Fruit fly (Drosophila melanogaster) whole organism, embryonic: ENCODE data around the gene CG17108.

Experiments
- Atf3 ChIP-seq: fragments of 200-800 bp; sonication (Bioruptor generic); optimal IDR thresholded peaks from 3 replicates; lab custom pipeline; 2016; ENCODE audit warnings: missing biosample characterization, missing genetic modification characterization
- Awh ChIP-seq: fragments of 200-800 bp; sonication (Bioruptor generic); IDR thresholded peaks from 2 replicates; pipeline ENCODE4, ENCODE4 v1.3.6; 2022; ENCODE audit warnings: missing biosample characterization, missing genetic modification characterization
- CG11504 ChIP-seq: fragments of 200-800 bp; sonication (Bioruptor generic); optimal IDR thresholded peaks from 3 replicates; lab custom pipeline; 2019; ENCODE audit warnings: missing biosample characterization, mild to moderate bottlenecking, missing genetic modification characterization, moderate library complexity
- CG12071 ChIP-seq: fragments of 200-800 bp; sonication (Bioruptor generic); optimal IDR thresholded peaks from 3 replicates; lab custom pipeline; 2018; ENCODE audit warnings: missing biosample characterization, mild to moderate bottlenecking, missing genetic modification characterization
- CG12219 ChIP-seq: fragments of 200-800 bp; sonication (Bioruptor generic); optimal IDR thresholded peaks from 3 replicates; lab custom pipeline; 2018; ENCODE audit warnings: missing biosample characterization, mild to moderate bottlenecking, missing genetic modification characterization
- CG12299 ChIP-seq: fragments of 200-800 bp; sonication (Bioruptor generic); optimal IDR thresholded peaks from 2 replicates; lab custom pipeline; 2018; ENCODE audit warnings: missing biosample characterization, mild to moderate bottlenecking, missing genetic modification characterization
- CG17328 ChIP-seq: fragments of 200-800 bp; sonication (Bioruptor generic); IDR thresholded peaks from 2 replicates; pipeline ENCODE4 v1.3.6; 2022; ENCODE audit warnings: missing biosample characterization, missing genetic modification characterization
- CG17385 ChIP-seq: fragments of 200-800 bp; sonication (Bioruptor generic); optimal IDR thresholded peaks from 3 replicates; lab custom pipeline; 2018; ENCODE audit warnings: missing biosample characterization, mild to moderate bottlenecking, missing genetic modification characterization
- CG2678 ChIP-seq: fragments of 200-800 bp; sonication (Bioruptor generic); optimal IDR thresholded peaks from 3 replicates; lab custom pipeline; 2019; ENCODE audit warnings: missing biosample characterization, mild to moderate bottlenecking, missing genetic modification characterization, moderate library complexity
- CG2889 ChIP-seq: fragments of 200-800 bp; sonication (Bioruptor generic); IDR thresholded peaks from 3 replicates; pipeline ENCODE4 v1.3.6; 2022; ENCODE audit warnings: missing biosample characterization, missing genetic modification characterization
- CG31224 ChIP-seq: fragments of 200-800 bp; sonication (Bioruptor generic); IDR thresholded peaks from 2 replicates; pipeline ENCODE4 v1.3.6; 2022; ENCODE audit warnings: missing biosample characterization, missing genetic modification characterization
- CG4424 ChIP-seq: fragments of 200-800 bp; sonication (Bioruptor generic); optimal IDR thresholded peaks from 3 replicates; lab custom pipeline; 2016; ENCODE audit warnings: missing biosample characterization, missing genetic modification characterization
- CG4820 ChIP-seq: fragments of 200-800 bp; sonication (Bioruptor generic); optimal IDR thresholded peaks from 3 replicates; lab custom pipeline; 2016; ENCODE audit warnings: missing biosample characterization, missing genetic modification characterization
- CG5245 ChIP-seq: fragments of 200-800 bp; sonication (Bioruptor generic); optimal IDR thresholded peaks from 3 replicates; lab custom pipeline; 2016; ENCODE audit warnings: missing biosample characterization, missing genetic modification characterization
- CHES-1-like ChIP-seq: fragments of 200-800 bp; sonication (Bioruptor generic); optimal IDR thresholded peaks from 2 replicates; lab custom pipeline; 2016; ENCODE audit warnings: missing biosample characterization, missing genetic modification characterization
- D19A ChIP-seq: fragments of 200-800 bp; optimal IDR thresholded peaks from 3 replicates; lab custom pipeline; 2019; ENCODE audit warnings: missing biosample characterization, mild to moderate bottlenecking, missing genetic modification characterization, moderate library complexity
- Dad ChIP-seq: fragments of 200-800 bp; sonication (Bioruptor generic); optimal IDR thresholded peaks from 3 replicates; lab custom pipeline; 2016; ENCODE audit warnings: missing biosample characterization, missing genetic modification characterization
- Dip2 ChIP-seq: fragments of 200-800 bp; sonication (Bioruptor generic); IDR thresholded peaks from 2 replicates; pipeline ENCODE4 v1.3.6; 2022; ENCODE audit warnings: missing biosample characterization, missing genetic modification characterization
- Dref ChIP-seq: fragments of 200-800 bp; sonication (Bioruptor generic); IDR thresholded peaks from 2 replicates; pipeline ENCODE4 v1.3.6; 2022; ENCODE audit warnings: missing biosample characterization, missing genetic modification characterization
- H15 ChIP-seq: fragments of 200-800 bp; sonication (Bioruptor generic); IDR thresholded peaks from 3 replicates; pipeline ENCODE4 v1.3.6; 2022; ENCODE audit warnings: missing biosample characterization, missing genetic modification characterization
- Hey ChIP-seq: fragments of 200-800 bp; sonication (Bioruptor generic); optimal IDR thresholded peaks from 3 replicates; lab custom pipeline; 2018; ENCODE audit warnings: missing biosample characterization, mild to moderate bottlenecking, missing genetic modification characterization
- Kr ChIP-seq: fragments of 200-800 bp; sonication (Bioruptor generic); optimal IDR thresholded peaks from 2 replicates; lab custom pipeline; 2017; ENCODE audit warnings: missing biosample characterization, mild to moderate bottlenecking, missing genetic modification characterization
- MTF-1 ChIP-seq: fragments of 200-800 bp; sonication (Bioruptor generic); optimal IDR thresholded peaks from 2 replicates; lab custom pipeline; 2018; ENCODE audit warnings: missing biosample characterization, mild to moderate bottlenecking, missing genetic modification characterization, borderline replicate concordance
- Mad ChIP-seq: fragments of 200-800 bp; sonication (Bioruptor generic); optimal IDR thresholded peaks from 2 replicates; lab custom pipeline; 2016; ENCODE audit warnings: missing biosample characterization, missing genetic modification characterization
- Neu2 ChIP-seq: fragments of 200-800 bp; sonication (Bioruptor generic); optimal IDR thresholded peaks from 3 replicates; lab custom pipeline; 2016; ENCODE audit warnings: missing biosample characterization, missing genetic modification characterization, borderline replicate concordance
- Nf-YA ChIP-seq: fragments of 200-800 bp; sonication (Bioruptor generic); IDR thresholded peaks from 2 replicates; pipeline ENCODE4 v1.3.6; 2022; ENCODE audit warnings: missing biosample characterization, missing genetic modification characterization
- Oli ChIP-seq: fragments of 200-800 bp; sonication (Bioruptor generic); optimal IDR thresholded peaks from 2 replicates; lab custom pipeline; 2018; ENCODE audit warnings: missing biosample characterization, mild to moderate bottlenecking, missing genetic modification characterization, moderate library complexity
- PHDP ChIP-seq: fragments of 200-800 bp; sonication (Bioruptor generic); optimal IDR thresholded peaks from 3 replicates; lab custom pipeline; 2018; ENCODE audit warnings: missing biosample characterization, mild to moderate bottlenecking, missing genetic modification characterization, moderate library complexity
- amos ChIP-seq: fragments of 200-800 bp; sonication (Bioruptor generic); IDR thresholded peaks from 2 replicates; pipeline ENCODE4 v1.3.6; 2022; ENCODE audit warnings: missing biosample characterization, missing genetic modification characterization; ENCODE audit not compliant: partially characterized antibody
- aop ChIP-seq: fragments of 200-800 bp; sonication (Bioruptor generic); IDR thresholded peaks from 2 replicates; pipeline ENCODE4 v1.3.6; 2022; ENCODE audit warnings: missing biosample characterization, missing genetic modification characterization
- bcd ChIP-seq: fragments of 200-800 bp; sonication (Bioruptor generic); optimal IDR thresholded peaks from 2 replicates; lab custom pipeline; 2017; ENCODE audit warnings: missing biosample characterization, mild to moderate bottlenecking, missing genetic modification characterization
- br ChIP-seq: fragments of >200 bp; optimal IDR thresholded peaks from 2 replicates; lab custom pipeline; 2017
- cato ChIP-seq: fragments of 200-800 bp; sonication (Bioruptor generic); optimal IDR thresholded peaks from 2 replicates; lab custom pipeline; 2016; ENCODE audit warnings: missing biosample characterization, missing genetic modification characterization, borderline replicate concordance
- chn ChIP-seq: fragments of 200-800 bp; sonication (Bioruptor generic); optimal IDR thresholded peaks from 2 replicates; lab custom pipeline; 2016; ENCODE audit warnings: missing biosample characterization, missing genetic modification characterization
- ci ChIP-seq: fragments of 200-800 bp; sonication (Bioruptor generic); IDR thresholded peaks from 3 replicates; pipeline ENCODE4 v1.3.6; 2022; ENCODE audit warnings: missing biosample characterization, missing genetic modification characterization
- dysf ChIP-seq: fragments of 200-800 bp; sonication (Bioruptor generic); IDR thresholded peaks from 3 replicates; pipeline ENCODE4 v1.3.6; 2022; ENCODE audit warnings: missing biosample characterization, missing genetic modification characterization
- esg ChIP-seq: fragments of 200-800 bp; sonication (Bioruptor generic); conservative IDR thresholded peaks from 2 replicates; pipeline ENCODE4 v1.3.6; 2022; ENCODE audit warnings: missing biosample characterization, missing genetic modification characterization
- fu2 ChIP-seq: fragments of 200-800 bp; sonication (Bioruptor generic); optimal IDR thresholded peaks from 2 replicates; lab custom pipeline; 2016; ENCODE audit warnings: missing biosample characterization, missing genetic modification characterization
- jigr1 ChIP-seq: fragments of 200-800 bp; sonication (Bioruptor generic); IDR thresholded peaks from 3 replicates; pipeline ENCODE4 v1.3.6; 2022; ENCODE audit warnings: missing biosample characterization, missing genetic modification characterization
- jing ChIP-seq: fragments of 200-800 bp; sonication (Bioruptor generic); optimal IDR thresholded peaks from 2 replicates; lab custom pipeline; 2018; ENCODE audit warnings: missing biosample characterization, mild to moderate bottlenecking, missing genetic modification characterization
- klu ChIP-seq: fragments of 200-800 bp; sonication (Bioruptor generic); IDR thresholded peaks from 2 replicates; pipeline ENCODE4 v1.3.6; 2022; ENCODE audit warnings: missing biosample characterization, missing genetic modification characterization
- lola ChIP-seq, 3 experiments: fragments of >200 bp in 2 of 3; fragments of 200-800 bp in 1 of 3; sonication (Bioruptor generic) in 1 of 3; optimal IDR thresholded peaks; 2 replicates each; lab custom pipeline; 2017 to 2019; ENCODE audit warnings: missing biosample characterization in 3 of 3, missing genetic modification characterization in 3 of 3, mild to moderate bottlenecking in 1 of 3, moderate library complexity in 1 of 3
- nom ChIP-seq: fragments of 200-800 bp; sonication (Bioruptor generic); optimal IDR thresholded peaks from 2 replicates; lab custom pipeline; 2017; ENCODE audit warnings: missing biosample characterization, missing genetic modification characterization, mild to moderate bottlenecking, moderate library complexity, missing genetic modification reagents
- oc ChIP-seq: fragments of 200-800 bp; sonication (Bioruptor generic); optimal IDR thresholded peaks from 2 replicates; lab custom pipeline; 2018; ENCODE audit warnings: missing biosample characterization, mild to moderate bottlenecking, missing genetic modification characterization, moderate library complexity
- onecut ChIP-seq: fragments of 200-800 bp; sonication (Bioruptor generic); IDR thresholded peaks from 2 replicates; pipeline ENCODE4 v1.3.6; 2022; ENCODE audit warnings: missing biosample characterization, missing genetic modification characterization
- peb ChIP-seq: fragments of 200-800 bp; sonication (Bioruptor generic); IDR thresholded peaks from 2 replicates; pipeline ENCODE4 v1.3.6; 2022; ENCODE audit warnings: missing biosample characterization, missing genetic modification characterization
- pzg ChIP-seq: fragments of 200-800 bp; sonication (Bioruptor generic); optimal IDR thresholded peaks from 3 replicates; lab custom pipeline; 2018; ENCODE audit warnings: missing biosample characterization, mild to moderate bottlenecking, missing genetic modification characterization, moderate library complexity
- sc ChIP-seq, 3 experiments: fragments of >200 bp in 2 of 3; fragments of 200-800 bp in 1 of 3; sonication (Bioruptor generic) in 1 of 3; optimal IDR thresholded peaks; 2 replicates in 2 of 3; 3 replicates in 1 of 3; lab custom pipeline; 2017; ENCODE audit warnings: mild to moderate bottlenecking in 1 of 3, missing biosample characterization in 1 of 3, missing genetic modification characterization in 1 of 3, missing genetic modification reagents in 1 of 3
- tup ChIP-seq: fragments of 200-800 bp; sonication (Bioruptor generic); optimal IDR thresholded peaks from 2 replicates; lab custom pipeline; 2016; ENCODE audit warnings: missing biosample characterization, mild to moderate bottlenecking, missing genetic modification characterization, moderate library complexity
- wdn ChIP-seq: fragments of 200-800 bp; sonication (Bioruptor generic); IDR thresholded peaks from 2 replicates; pipeline ENCODE4 v1.3.6; 2022; ENCODE audit warnings: missing biosample characterization, missing genetic modification characterization

CG17108 gene

DNA sequence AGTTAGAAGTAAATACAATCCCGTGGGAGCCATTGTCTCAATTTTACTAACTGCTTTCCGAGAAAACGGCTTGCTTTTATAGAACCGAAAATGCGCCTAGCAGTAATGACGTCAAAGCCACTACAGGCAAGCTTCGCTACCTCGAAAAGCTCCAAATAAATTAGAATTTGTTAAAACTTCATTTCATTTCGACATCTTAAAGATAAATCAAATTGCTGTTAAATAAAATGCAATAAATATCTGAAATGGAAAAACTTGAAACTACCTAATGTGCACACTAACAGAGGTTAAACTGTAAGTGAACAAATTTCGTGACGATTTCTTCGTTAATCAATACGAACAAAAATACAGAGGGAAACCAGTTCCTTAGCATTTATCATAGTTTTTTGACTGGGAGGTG, 4.1 kb upstream of the CG17108 start, which contains the start of gene CG7300 (continued):
- peak; percentile 65 for TF ChIP-seq PHDP (tag; lab: Kevin White, UChicago)
- no peak for TF ChIP-seq CG11504
- 0 out of 3 replicates have a peak, but pooled peaks have one; percentile 10 for TF ChIP-seq H15 (GFP tag; lab: Robert Waterston, UW)
- TF ChIP-seq Dad (GFP tag; lab: Kevin White, UChicago), result peak; percentile 27
- no peak for TF ChIP-seq Mad
- 0 out of 2 replicates have a peak, but pooled peaks have one; percentile 43 for TF ChIP-seq wdn (GFP tag; lab: Robert Waterston, UW)
- no peak for TF ChIP-seq MTF-1
- TF ChIP-seq CG31224, result 0 out of 2 replicates have a peak, but pooled peaks have one; percentile 18
- peak; percentile 49 for TF ChIP-seq CG17385 (GFP tag; lab: Kevin White, UChicago)
- peak in 1 of 3 experiments; percentile 21 for TF ChIP-seq lola (GFP tag; optimal IDR thresholded peaks at IDR 0.05; lab: Kevin White, UChicago)
- peak; percentile 38 for TF ChIP-seq CG4424 (GFP tag; lab: Kevin White, UChicago)
- TF ChIP-seq CG4820 (GFP tag; lab: Kevin White, UChicago), result peak; percentile 39
- no peak for TF ChIP-seq br
- TF ChIP-seq esg (GFP tag; lab: Robert Waterston, UW), result peak; percentile 24; the same call in 1 of the 2 replicates
- no peak for TF ChIP-seq CG5245 (GFP tag; lab: Kevin White, UChicago)
- no peak for TF ChIP-seq klu (GFP tag; lab: Robert Waterston, UW)
- no peak for TF ChIP-seq aop (GFP tag; lab: Robert Waterston, UW)
- no peak for TF ChIP-seq tup (GFP tag; lab: Kevin White, UChicago)
- peak; percentile 37 for TF ChIP-seq CG12071 (GFP tag; lab: Kevin White, UChicago)
- TF ChIP-seq jigr1 (GFP tag; lab: Robert Waterston, UW), result no peak
- peak; percentile 74 for TF ChIP-seq CG2678 (tag; lab: Kevin White, UChicago)
- peak; percentile 38 for TF ChIP-seq fu2 (GFP tag; lab: Kevin White, UChicago)
- peak; percentile 69; the same call in 1 of the 3 replicates for TF ChIP-seq ci (GFP tag; lab: Robert Waterston, UW)
- TF ChIP-seq oc (tag; lab: Kevin White, UChicago), result peak; percentile 39
- TF ChIP-seq cato (GFP tag; lab: Kevin White, UChicago), result peak; percentile 5
- TF ChIP-seq dysf (GFP tag; lab: Robert Waterston, UW), result peak; percentile 76
- TF ChIP-seq CHES-1-like (GFP tag; lab: Kevin White, UChicago), result no peak
- TF ChIP-seq CG12219 (GFP tag; lab: Kevin White, UChicago), result peak; percentile 23
- TF ChIP-seq Dref, result no peak
- TF ChIP-seq sc (optimal IDR thresholded peaks at IDR 0.05; lab: Kevin White, UChicago), result no peak
- no peak for TF ChIP-seq sc (GFP tag; optimal IDR thresholded peaks at IDR 0.05; lab: Kevin White, UChicago)
- TF ChIP-seq CG2889 (GFP tag; lab: Robert Waterston, UW), result 0 out of 3 replicates have a peak, but pooled peaks have one; percentile 27
- peak; percentile 57 for TF ChIP-seq Oli (tag; lab: Kevin White, UChicago)
- no peak for TF ChIP-seq Hey (tag; lab: Kevin White, UChicago)
- TF ChIP-seq Neu2 (GFP tag; lab: Kevin White, UChicago), result no peak
- TF ChIP-seq Atf3 (GFP tag; lab: Kevin White, UChicago), result peak; percentile 1
- TF ChIP-seq Dip2, result no peak
- peak; percentile 17 for TF ChIP-seq jing (GFP tag; lab: Kevin White, UChicago)
- peak; percentile 49 for TF ChIP-seq CG17328 (GFP tag; lab: Robert Waterston, UW)
- peak; percentile 31; the same call in 1 of the 2 replicates for TF ChIP-seq peb (GFP tag; lab: Robert Waterston, UW)
- peak; percentile 59 for TF ChIP-seq Awh (GFP tag; lab: Robert Waterston, UW)
- TF ChIP-seq pzg (GFP tag; lab: Kevin White, UChicago), result no peak
- TF ChIP-seq nom (GFP tag; lab: Kevin White, UChicago), result no peak
- peak; percentile 17 for TF ChIP-seq chn (GFP tag; lab: Kevin White, UChicago)
- TF ChIP-seq CG12299 (tag; lab: Kevin White, UChicago), result no peak
- no peak for TF ChIP-seq onecut (GFP tag; lab: Robert Waterston, UW)
- no peak for TF ChIP-seq D19A (tag; lab: Kevin White, UChicago)
- no peak for TF ChIP-seq Kr (GFP tag; lab: Kevin White, UChicago)
- no peak for TF ChIP-seq amos
- TF ChIP-seq bcd, result peak; percentile 58
- no peak for TF ChIP-seq Nf-YA (GFP tag; lab: Robert Waterston, UW)
